Fruit fly (Drosophila melanogaster): Measurements from ENCODE around the gene RpL8.

dm6 chr3L:2572907-2573591 is 14.2 kb upstream of the RpL8 start:
- TF ChIP-seq pan (optimal IDR thresholded peaks at IDR 0.05) (no peak), usp (GFP tag; optimal IDR thresholded peaks at IDR 0.05) (no peak), CG8478 (optimal IDR thresholded peaks at IDR 0.05) (no peak), psq (optimal IDR thresholded peaks at IDR 0.05) (no peak), EcR (GFP tag; optimal IDR thresholded peaks at IDR 0.05) (no peak), Dll (optimal IDR thresholded peaks at IDR 0.05) (no peak)
